Fruit fly (Drosophila melanogaster): Measurements from ENCODE around the gene CG13728.

dm6 chr3L:17403268-17403667, 20.7 kb upstream of the CG13728 start:
- TF ChIP-seq CTCF (optimal IDR thresholded peaks at IDR 0.05): no peak
- TF ChIP-seq CG8478 (optimal IDR thresholded peaks at IDR 0.05): no peak
